Worm (Caenorhabditis elegans): ENCODE results near the gene nhr-11.

The nhr-11 gene

ce11 chrIV:9117700-9118099 is 47.9 kb downstream of the nhr-11 start:
- TF ChIP-seq C38D4.7 (GFP tag; optimal IDR thresholded peaks at IDR 0.05), result no peak

ce11 chrIV:9118348-9118747 is 48.5 kb downstream of the nhr-11 start:
- TF ChIP-seq sdc-2 (tag; optimal IDR thresholded peaks at IDR 0.05) (no peak), nhr-11 (tag; optimal IDR thresholded peaks at IDR 0.05) (no peak)

ce11 chrIV:9118792-9119191 is 49.0 kb downstream of the nhr-11 start, which contains the start of gene nrfl-1:
Gene nrfl-1, plus strand, starts transcription at chrIV:9119092.
- TF ChIP-seq ceh-18 (tag; optimal IDR thresholded peaks at IDR 0.05) (no peak), pag-3 (tag; optimal IDR thresholded peaks at IDR 0.05; ENCODE audit: borderline replicate concordance) (no peak)

ce11 chrIV:9120220-9120619 is 50.4 kb downstream of the nhr-11 start:
- TF ChIP-seq eyg-1 (tag; optimal IDR thresholded peaks at IDR 0.05), result no peak
- TF ChIP-seq hlh-13 (GFP tag; optimal IDR thresholded peaks at IDR 0.05), result no peak
- no peak for TF ChIP-seq mec-3 (tag; optimal IDR thresholded peaks at IDR 0.05; ENCODE audit: borderline replicate concordance)
- TF ChIP-seq ceh-18 (tag; optimal IDR thresholded peaks at IDR 0.05), result no peak
- TF ChIP-seq tbx-2 (tag; optimal IDR thresholded peaks at IDR 0.05), result no peak

ce11 chrIV:9121545-9121944 is 51.7 kb downstream of the nhr-11 start:
- no peak for TF ChIP-seq ceh-2 (tag; optimal IDR thresholded peaks at IDR 0.05)
- TF ChIP-seq ceh-18 (tag; optimal IDR thresholded peaks at IDR 0.05), result peak; percentile 25
- peak; percentile 9 for TF ChIP-seq unc-55 (GFP tag; optimal IDR thresholded peaks at IDR 0.05)
- peak; percentile 11 for TF ChIP-seq rnt-1 (tag; optimal IDR thresholded peaks at IDR 0.05)
- TF ChIP-seq ref-2 (tag; optimal IDR thresholded peaks at IDR 0.05), result peak; percentile 31

Measured in whole organism, late embryonic.